Fruit fly (Drosophila melanogaster) whole organism, embryonic: ENCODE results near the gene Patr-1.

Experiments
- Adf1 ChIP-seq: fragments of 200-800 bp; sonication (Bioruptor generic); IDR thresholded peaks from 2 replicates; pipeline ENCODE4 v1.3.6; 2022; ENCODE audit warnings: missing biosample characterization, missing genetic modification characterization
- Atf-2 ChIP-seq: fragments of 200-800 bp; sonication (Bioruptor generic); optimal IDR thresholded peaks from 2 replicates; lab custom pipeline; 2016; ENCODE audit warnings: missing biosample characterization, missing genetic modification characterization
- Awh ChIP-seq: fragments of 200-800 bp; sonication (Bioruptor generic); IDR thresholded peaks from 2 replicates; pipeline ENCODE4, ENCODE4 v1.3.6; 2022; ENCODE audit warnings: missing biosample characterization, missing genetic modification characterization
- BtbVII ChIP-seq: fragments of 200-800 bp; sonication (Bioruptor generic); optimal IDR thresholded peaks from 3 replicates; lab custom pipeline; 2017; ENCODE audit warnings: missing biosample characterization, mild to moderate bottlenecking, missing genetic modification characterization
- CG10147 ChIP-seq: fragments of 200-800 bp; sonication (Bioruptor generic); optimal IDR thresholded peaks from 2 replicates; lab custom pipeline; 2019; ENCODE audit warnings: missing biosample characterization, mild to moderate bottlenecking, missing genetic modification characterization, moderate library complexity
- CG10209 ChIP-seq: fragments of 200-800 bp; sonication (Bioruptor generic); optimal IDR thresholded peaks from 3 replicates; lab custom pipeline; 2017; ENCODE audit warnings: missing biosample characterization, mild to moderate bottlenecking, missing genetic modification characterization, missing genetic modification reagents
- CG12942 ChIP-seq: fragments of 200-800 bp; sonication (Bioruptor generic); optimal IDR thresholded peaks from 3 replicates; lab custom pipeline; 2016; ENCODE audit warnings: missing biosample characterization, missing genetic modification characterization
- CG14860 ChIP-seq: fragments of 200-800 bp; sonication (Bioruptor generic); IDR thresholded peaks from 3 replicates; pipeline ENCODE4 v1.3.6; 2022; ENCODE audit warnings: missing biosample characterization, missing genetic modification characterization; ENCODE audit not compliant: partially characterized antibody
- CG17186 ChIP-seq: fragments of 200-800 bp; sonication (Bioruptor generic); optimal IDR thresholded peaks from 3 replicates; lab custom pipeline; 2017; ENCODE audit warnings: missing biosample characterization, missing genetic modification reagents, missing genetic modification characterization
- CG2120 ChIP-seq: fragments of 200-800 bp; sonication (Bioruptor generic); optimal IDR thresholded peaks from 3 replicates; lab custom pipeline; 2016; ENCODE audit warnings: missing biosample characterization, missing genetic modification characterization
- CG2199 ChIP-seq: fragments of 200-800 bp; sonication (Bioruptor generic); IDR thresholded peaks from 3 replicates; pipeline ENCODE4 v1.3.6; 2022; ENCODE audit warnings: missing biosample characterization, missing genetic modification characterization
- CG31224 ChIP-seq: fragments of 200-800 bp; sonication (Bioruptor generic); IDR thresholded peaks from 2 replicates; pipeline ENCODE4 v1.3.6; 2022; ENCODE audit warnings: missing biosample characterization, missing genetic modification characterization
- CG31388 ChIP-seq: fragments of 200-800 bp; sonication (Bioruptor generic); optimal IDR thresholded peaks from 2 replicates; lab custom pipeline; 2016; ENCODE audit warnings: missing biosample characterization, missing genetic modification characterization
- CG34376 ChIP-seq: fragments of 200-800 bp; sonication (Bioruptor generic); optimal IDR thresholded peaks from 2 replicates; lab custom pipeline; 2018; ENCODE audit warnings: missing biosample characterization, mild to moderate bottlenecking, missing genetic modification characterization
- CG3838 ChIP-seq: fragments of 200-800 bp; sonication (Bioruptor generic); optimal IDR thresholded peaks from 3 replicates; lab custom pipeline; 2016; ENCODE audit warnings: missing biosample characterization, missing genetic modification characterization
- CG7963 ChIP-seq: fragments of 200-800 bp; sonication (Bioruptor generic); IDR thresholded peaks from 3 replicates; pipeline ENCODE4 v1.3.6; 2022; ENCODE audit warnings: missing biosample characterization, missing genetic modification characterization; ENCODE audit not compliant: partially characterized antibody
- CG8281 ChIP-seq: fragments of 200-800 bp; sonication (Bioruptor generic); optimal IDR thresholded peaks from 2 replicates; lab custom pipeline; 2018; ENCODE audit warnings: missing biosample characterization, mild to moderate bottlenecking, missing genetic modification characterization, moderate library complexity
- CHES-1-like ChIP-seq: fragments of 200-800 bp; sonication (Bioruptor generic); optimal IDR thresholded peaks from 2 replicates; lab custom pipeline; 2016; ENCODE audit warnings: missing biosample characterization, missing genetic modification characterization
- Deaf1 ChIP-seq: fragments of 200-800 bp; optimal IDR thresholded peaks from 3 replicates; lab custom pipeline; 2019; ENCODE audit warnings: missing biosample characterization, mild to moderate bottlenecking, missing genetic modification characterization, moderate library complexity
- Dfd ChIP-seq, 2 experiments: fragments of >200 bp; optimal IDR thresholded peaks; 2 replicates each; lab custom pipeline; 2017; ENCODE audit warnings: missing biosample characterization in 2 of 2, missing genetic modification characterization in 2 of 2
- Dip2 ChIP-seq: fragments of 200-800 bp; sonication (Bioruptor generic); IDR thresholded peaks from 2 replicates; pipeline ENCODE4 v1.3.6; 2022; ENCODE audit warnings: missing biosample characterization, missing genetic modification characterization
- Doc2 ChIP-seq: fragments of 200-800 bp; sonication (Bioruptor generic); IDR thresholded peaks from 2 replicates; pipeline ENCODE4 v1.3.6; 2022; ENCODE audit warnings: missing biosample characterization, missing genetic modification characterization
- HLH4C ChIP-seq: fragments of 200-800 bp; sonication (Bioruptor generic); IDR thresholded peaks from 3 replicates; pipeline ENCODE4 v1.3.6; 2022; ENCODE audit warnings: missing biosample characterization, missing genetic modification characterization; ENCODE audit not compliant: partially characterized antibody
- Kr ChIP-seq: fragments of 200-800 bp; sonication (Bioruptor generic); optimal IDR thresholded peaks from 2 replicates; lab custom pipeline; 2017; ENCODE audit warnings: missing biosample characterization, mild to moderate bottlenecking, missing genetic modification characterization
- Med ChIP-seq: fragments of 200-800 bp; sonication (Bioruptor generic); peaks from one replicate; lab custom pipeline; 2016; ENCODE audit warnings: missing biosample characterization, missing genetic modification characterization, mild to moderate bottlenecking, inconsistent platforms, moderate library complexity
- Meics ChIP-seq: fragments of 200-800 bp; sonication (Bioruptor generic); optimal IDR thresholded peaks from 2 replicates; lab custom pipeline; 2017; ENCODE audit warnings: missing biosample characterization, mild to moderate bottlenecking, missing genetic modification characterization
- Oaz ChIP-seq: fragments of 200-800 bp; sonication (Bioruptor generic); IDR thresholded peaks from 2 replicates; pipeline ENCODE4 v1.3.6; 2022; ENCODE audit warnings: missing biosample characterization, missing genetic modification characterization
- Optix ChIP-seq: fragments of 200-800 bp; sonication (Bioruptor generic); IDR thresholded peaks from 3 replicates; pipeline ENCODE4 v1.3.6; 2022; ENCODE audit warnings: missing biosample characterization, missing genetic modification characterization
- Ravus ChIP-seq: fragments of 200-800 bp; sonication (Bioruptor generic); IDR thresholded peaks from 2 replicates; pipeline ENCODE4 v1.3.6; 2022; ENCODE audit warnings: missing biosample characterization, missing genetic modification characterization
- Rx ChIP-seq: fragments of 200-800 bp; sonication (Bioruptor generic); IDR thresholded peaks from 2 replicates; pipeline ENCODE4 v1.3.6; 2022; ENCODE audit warnings: missing biosample characterization, missing genetic modification characterization
- Spps ChIP-seq: fragments of 200-800 bp; sonication (Bioruptor generic); optimal IDR thresholded peaks from 2 replicates; lab custom pipeline; 2018; ENCODE audit warnings: missing biosample characterization, mild to moderate bottlenecking, missing genetic modification characterization
- az2 ChIP-seq: fragments of 200-800 bp; sonication (Bioruptor generic); optimal IDR thresholded peaks from 3 replicates; lab custom pipeline; 2016; ENCODE audit warnings: missing biosample characterization, missing genetic modification characterization
- bab2 ChIP-seq: fragments of 200-800 bp; sonication (Bioruptor generic); optimal IDR thresholded peaks from 2 replicates; lab custom pipeline; 2016; ENCODE audit warnings: missing biosample characterization, missing genetic modification characterization
- bsh ChIP-seq, 2 experiments: fragments of 200-800 bp; sonication (Bioruptor generic); optimal IDR thresholded peaks; 2 replicates each; lab custom pipeline; 2017 to 2018; ENCODE audit warnings: mild to moderate bottlenecking in 2 of 2, missing biosample characterization in 2 of 2, missing genetic modification characterization in 2 of 2, moderate library complexity in 1 of 2
- cato ChIP-seq: fragments of 200-800 bp; sonication (Bioruptor generic); optimal IDR thresholded peaks from 2 replicates; lab custom pipeline; 2016; ENCODE audit warnings: missing biosample characterization, missing genetic modification characterization, borderline replicate concordance
- cg ChIP-seq: fragments of 200-800 bp; sonication (Bioruptor generic); optimal IDR thresholded peaks from 3 replicates; lab custom pipeline; 2019; ENCODE audit warnings: missing biosample characterization, mild to moderate bottlenecking, missing genetic modification characterization, moderate library complexity
- chinmo ChIP-seq: fragments of 200-800 bp; sonication (Bioruptor generic); IDR thresholded peaks from 4 replicates; pipeline ENCODE4 v1.3.6; 2022; ENCODE audit warnings: missing biosample characterization, missing genetic modification characterization; ENCODE audit not compliant: partially characterized antibody
- fd102C ChIP-seq: fragments of 200-800 bp; sonication (Bioruptor generic); optimal IDR thresholded peaks from 2 replicates; lab custom pipeline; 2018; ENCODE audit warnings: missing biosample characterization, mild to moderate bottlenecking, missing genetic modification characterization, moderate library complexity
- grn ChIP-seq: fragments of 200-800 bp; sonication (Bioruptor generic); optimal IDR thresholded peaks from 3 replicates; lab custom pipeline; 2017; ENCODE audit warnings: missing biosample characterization, missing genetic modification characterization
- salm ChIP-seq: fragments of 200-800 bp; sonication (Bioruptor generic); optimal IDR thresholded peaks from 2 replicates; lab custom pipeline; 2018; ENCODE audit warnings: missing biosample characterization, mild to moderate bottlenecking, missing genetic modification characterization
- slp2 ChIP-seq: fragments of 200-800 bp; sonication (Bioruptor generic); optimal IDR thresholded peaks from 2 replicates; lab custom pipeline; 2016; ENCODE audit warnings: missing biosample characterization, missing genetic modification characterization
- tin ChIP-seq: fragments of 200-800 bp; sonication (Bioruptor generic); optimal IDR thresholded peaks from 3 replicates; lab custom pipeline; 2016; ENCODE audit warnings: missing biosample characterization, missing genetic modification characterization
- yki ChIP-seq: fragments of >200 bp; optimal IDR thresholded peaks from 3 replicates; lab custom pipeline; 2018

Gene Patr-1

DNA sequence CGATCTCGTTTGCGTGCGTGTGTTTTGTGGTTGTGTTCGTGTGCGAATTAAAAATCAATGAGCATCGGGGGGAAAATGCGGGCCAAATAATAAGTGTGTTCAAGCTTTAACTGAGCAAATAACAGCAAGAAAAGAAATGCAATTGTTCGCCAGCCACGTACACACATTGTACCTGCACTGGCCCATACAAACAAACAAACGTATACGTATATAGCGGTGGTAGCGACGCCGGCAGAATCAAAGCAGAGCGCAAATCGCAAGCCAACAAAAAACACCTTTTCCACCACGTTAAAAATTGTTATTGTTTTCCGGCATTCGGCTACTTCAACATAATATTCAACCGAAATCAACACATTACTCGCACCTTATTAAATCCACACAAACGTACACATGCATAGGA is 11.2 kb downstream of the Patr-1 start:
- TF ChIP-seq CG7963 (0 out of 3 replicates have a peak, but pooled peaks have one; percentile 14), bab2 (GFP tag; lab: Kevin White, UChicago) (no peak), grn (GFP tag; lab: Kevin White, UChicago) (no peak), cato (no peak), Dip2 (no peak), Ravus (GFP tag; lab: Robert Waterston, UW) (no peak), Optix (GFP tag; lab: Robert Waterston, UW) (no peak), CG12942 (no peak), chinmo (GFP tag; lab: Robert Waterston, UW) (0 out of 4 replicates have a peak, but pooled peaks have one; percentile 64), CG10147 (no peak), Doc2 (GFP tag; lab: Robert Waterston, UW) (no peak), CG10209 (GFP tag; lab: Kevin White, UChicago) (no peak), Deaf1 (tag; lab: Kevin White, UChicago) (no peak), bsh (GFP tag; optimal IDR thresholded peaks at IDR 0.05; lab: Kevin White, UChicago) (no peak), Atf-2 (GFP tag; lab: Kevin White, UChicago) (no peak), CG2199 (GFP tag; lab: Robert Waterston, UW) (no peak), yki (lab: Kevin White, UChicago) (no peak), tin (no peak), fd102C (GFP tag; lab: Kevin White, UChicago) (no peak), CG34376 (GFP tag; lab: Kevin White, UChicago) (no peak), slp2 (no peak), cg (GFP tag; lab: Kevin White, UChicago) (peak; percentile 55), Kr (no peak), CG3838 (no peak), Adf1 (GFP tag; lab: Robert Waterston, UW) (peak; percentile 67), CG8281 (tag; lab: Kevin White, UChicago) (no peak), CHES-1-like (GFP tag; lab: Kevin White, UChicago) (no peak), BtbVII (no peak), CG31388 (GFP tag; lab: Kevin White, UChicago) (no peak), Oaz (no peak), Awh (GFP tag; lab: Robert Waterston, UW) (no peak), CG2120 (GFP tag; lab: Kevin White, UChicago) (peak; percentile 20), Rx (GFP tag; lab: Robert Waterston, UW) (no peak), Meics (GFP tag; lab: Kevin White, UChicago) (no peak), Dfd (GFP tag; optimal IDR thresholded peaks at IDR 0.05; lab: Kevin White, UChicago) (no peak), Med (GFP tag; lab: Kevin White, UChicago) (peak; percentile 38), salm (tag; lab: Kevin White, UChicago) (no peak), Spps (tag; lab: Kevin White, UChicago) (no peak), HLH4C (GFP tag; lab: Robert Waterston, UW) (0 out of 3 replicates have a peak, but pooled peaks have one; percentile 3), CG17186 (GFP tag; lab: Kevin White, UChicago) (no peak), CG31224 (GFP tag; lab: Robert Waterston, UW) (no peak), az2 (GFP tag; lab: Kevin White, UChicago) (no peak), CG14860 (GFP tag; lab: Robert Waterston, UW) (no peak)
